Fruit fly (Drosophila melanogaster) whole organism, embryonic: Measurements from ENCODE around the gene CG7377.

Experiments used
- Ada2b ChIP-seq: fragments of 200-800 bp; sonication (Bioruptor generic); IDR thresholded peaks from 2 replicates; pipeline ENCODE4 v1.3.6; 2022; ENCODE audit warnings: missing biosample characterization, missing genetic modification characterization
- Asciz ChIP-seq: fragments of 200-800 bp; sonication (Bioruptor generic); optimal IDR thresholded peaks from 2 replicates; lab custom pipeline; 2017; ENCODE audit warnings: missing biosample characterization, mild to moderate bottlenecking, missing genetic modification characterization, missing genetic modification reagents
- Bteb2 ChIP-seq: fragments of 200-800 bp; sonication (Bioruptor generic); optimal IDR thresholded peaks from 2 replicates; lab custom pipeline; 2016; ENCODE audit warnings: missing biosample characterization, missing genetic modification characterization
- C15 ChIP-seq: fragments of 200-800 bp; sonication (Bioruptor generic); IDR thresholded peaks from 3 replicates; pipeline ENCODE4 v1.3.6; 2022; ENCODE audit warnings: missing biosample characterization, missing genetic modification characterization
- CG10959 ChIP-seq: fragments of 200-800 bp; sonication (Bioruptor generic); IDR thresholded peaks from 2 replicates; pipeline ENCODE4 v1.3.6; 2022; ENCODE audit warnings: missing biosample characterization, missing genetic modification characterization
- CG12155 ChIP-seq: fragments of 200-800 bp; sonication (Bioruptor generic); optimal IDR thresholded peaks from 3 replicates; lab custom pipeline; 2016; ENCODE audit warnings: missing biosample characterization, missing genetic modification characterization
- CG12236 ChIP-seq: fragments of 200-800 bp; sonication (Bioruptor generic); optimal IDR thresholded peaks from 2 replicates; lab custom pipeline; 2016; ENCODE audit warnings: missing biosample characterization, missing genetic modification characterization
- CG13296 ChIP-seq: fragments of 200-800 bp; sonication (Bioruptor generic); optimal IDR thresholded peaks from 3 replicates; lab custom pipeline; 2018; ENCODE audit warnings: missing biosample characterization, mild to moderate bottlenecking, missing genetic modification characterization
- CG13775 ChIP-seq: fragments of 200-800 bp; sonication (Bioruptor generic); optimal IDR thresholded peaks from 3 replicates; lab custom pipeline; 2017; ENCODE audit warnings: missing biosample characterization, mild to moderate bottlenecking, missing genetic modification characterization
- CG13894 ChIP-seq: fragments of 200-800 bp; sonication (Bioruptor generic); optimal IDR thresholded peaks from 3 replicates; lab custom pipeline; 2018; ENCODE audit warnings: missing biosample characterization, mild to moderate bottlenecking, missing genetic modification characterization, moderate library complexity
- CG15696 ChIP-seq: fragments of 200-800 bp; sonication (Bioruptor generic); optimal IDR thresholded peaks from 2 replicates; lab custom pipeline; 2019; ENCODE audit warnings: missing biosample characterization, mild to moderate bottlenecking, missing genetic modification characterization, moderate library complexity
- CG1602 ChIP-seq: fragments of 200-800 bp; sonication (Bioruptor generic); optimal IDR thresholded peaks from 3 replicates; lab custom pipeline; 2016; ENCODE audit warnings: missing biosample characterization, missing genetic modification characterization
- CG16779 ChIP-seq: fragments of 200-800 bp; sonication (Bioruptor generic); IDR thresholded peaks from 2 replicates; pipeline ENCODE4 v1.3.6; 2022; ENCODE audit warnings: missing biosample characterization, missing genetic modification characterization
- CG17359 ChIP-seq: fragments of 200-800 bp; sonication (Bioruptor generic); optimal IDR thresholded peaks from 3 replicates; lab custom pipeline; 2018; ENCODE audit warnings: missing biosample characterization, mild to moderate bottlenecking, missing genetic modification characterization, moderate library complexity
- CG18619 ChIP-seq: fragments of 200-800 bp; sonication (Bioruptor generic); optimal IDR thresholded peaks from 3 replicates; lab custom pipeline; 2017; ENCODE audit warnings: missing biosample characterization, mild to moderate bottlenecking, missing genetic modification characterization
- CG2129 ChIP-seq: fragments of 200-800 bp; sonication (Bioruptor generic); IDR thresholded peaks from 2 replicates; pipeline ENCODE4 v1.3.6; 2022; ENCODE audit warnings: missing biosample characterization, missing genetic modification characterization; ENCODE audit not compliant: partially characterized antibody
- CG32772 ChIP-seq: fragments of 200-800 bp; sonication (Bioruptor generic); IDR thresholded peaks from 2 replicates; pipeline ENCODE4 v1.3.6; 2022; ENCODE audit warnings: missing biosample characterization, missing genetic modification characterization
- CG3726 ChIP-seq: fragments of 200-800 bp; sonication (Bioruptor generic); IDR thresholded peaks from 3 replicates; pipeline ENCODE4, ENCODE4 v1.3.6; 2022; ENCODE audit warnings: missing biosample characterization, missing genetic modification characterization
- CG4328 ChIP-seq: fragments of 200-800 bp; sonication (Bioruptor generic); optimal IDR thresholded peaks from 3 replicates; lab custom pipeline; 2017; ENCODE audit warnings: missing biosample characterization, missing genetic modification reagents, missing genetic modification characterization
- CG4424 ChIP-seq: fragments of 200-800 bp; sonication (Bioruptor generic); optimal IDR thresholded peaks from 3 replicates; lab custom pipeline; 2016; ENCODE audit warnings: missing biosample characterization, missing genetic modification characterization
- CG4617 ChIP-seq: fragments of 200-800 bp; sonication (Bioruptor generic); optimal IDR thresholded peaks from 3 replicates; lab custom pipeline; 2016; ENCODE audit warnings: missing biosample characterization, missing genetic modification characterization, borderline replicate concordance
- CG5245 ChIP-seq: fragments of 200-800 bp; sonication (Bioruptor generic); optimal IDR thresholded peaks from 3 replicates; lab custom pipeline; 2016; ENCODE audit warnings: missing biosample characterization, missing genetic modification characterization
- CG6272 ChIP-seq: fragments of 200-800 bp; sonication (Bioruptor generic); IDR thresholded peaks from 2 replicates; pipeline ENCODE4 v1.3.6; 2022; ENCODE audit warnings: missing biosample characterization, missing genetic modification characterization
- CG8281 ChIP-seq: fragments of 200-800 bp; sonication (Bioruptor generic); optimal IDR thresholded peaks from 2 replicates; lab custom pipeline; 2018; ENCODE audit warnings: missing biosample characterization, mild to moderate bottlenecking, missing genetic modification characterization, moderate library complexity
- CG9215 ChIP-seq: fragments of 200-800 bp; sonication (Bioruptor generic); IDR thresholded peaks from 2 replicates; pipeline ENCODE4 v1.3.6; 2022; ENCODE audit warnings: missing biosample characterization, missing genetic modification characterization
- CG9876 ChIP-seq: fragments of 200-800 bp; sonication (Bioruptor generic); optimal IDR thresholded peaks from 2 replicates; lab custom pipeline; 2016; ENCODE audit warnings: missing biosample characterization, missing genetic modification characterization
- Dad ChIP-seq: fragments of 200-800 bp; sonication (Bioruptor generic); optimal IDR thresholded peaks from 3 replicates; lab custom pipeline; 2016; ENCODE audit warnings: missing biosample characterization, missing genetic modification characterization
- ERR ChIP-seq: fragments of 200-800 bp; sonication (Bioruptor generic); optimal IDR thresholded peaks from 2 replicates; lab custom pipeline; 2016; ENCODE audit warnings: missing biosample characterization, missing genetic modification characterization
- HLH54F ChIP-seq: fragments of 200-800 bp; sonication (Bioruptor generic); optimal IDR thresholded peaks from 3 replicates; lab custom pipeline; 2016; ENCODE audit warnings: missing biosample characterization, missing genetic modification characterization
- Lpt ChIP-seq: fragments of >200 bp; optimal IDR thresholded peaks from 2 replicates; lab custom pipeline; 2018; ENCODE audit warnings: missing biosample characterization, missing genetic modification characterization
- Med ChIP-seq: fragments of 200-800 bp; sonication (Bioruptor generic); peaks from one replicate; lab custom pipeline; 2016; ENCODE audit warnings: missing biosample characterization, missing genetic modification characterization, mild to moderate bottlenecking, inconsistent platforms, moderate library complexity
- Meics ChIP-seq: fragments of 200-800 bp; sonication (Bioruptor generic); optimal IDR thresholded peaks from 2 replicates; lab custom pipeline; 2017; ENCODE audit warnings: missing biosample characterization, mild to moderate bottlenecking, missing genetic modification characterization
- Rfx ChIP-seq: fragments of 200-800 bp; sonication (Bioruptor generic); IDR thresholded peaks from 2 replicates; pipeline ENCODE4 v1.3.6; 2022; ENCODE audit warnings: missing biosample characterization, missing genetic modification characterization
- YL-1 ChIP-seq: fragments of 200-800 bp; sonication (Bioruptor generic); optimal IDR thresholded peaks from 3 replicates; lab custom pipeline; 2017; ENCODE audit warnings: missing biosample characterization, mild to moderate bottlenecking, missing genetic modification characterization
- ap ChIP-seq: fragments of 200-800 bp; sonication (Bioruptor generic); IDR thresholded peaks from 2 replicates; pipeline ENCODE4 v1.3.6; 2022; ENCODE audit warnings: missing biosample characterization, missing genetic modification characterization
- cas ChIP-seq: fragments of 200-800 bp; sonication (Bioruptor generic); IDR thresholded peaks from 2 replicates; pipeline ENCODE4 v1.3.6; 2022; ENCODE audit warnings: missing biosample characterization, missing genetic modification characterization
- corto ChIP-seq: fragments of 200-800 bp; sonication (Bioruptor generic); optimal IDR thresholded peaks from 2 replicates; lab custom pipeline; 2016; ENCODE audit warnings: missing biosample characterization, mild to moderate bottlenecking, missing genetic modification characterization, moderate library complexity
- dimm ChIP-seq: fragments of 200-800 bp; sonication (Bioruptor generic); IDR thresholded peaks from 2 replicates; pipeline ENCODE4 v1.3.6; 2022; ENCODE audit warnings: missing biosample characterization, missing genetic modification characterization
- fd64A ChIP-seq: fragments of 200-800 bp; sonication (Bioruptor generic); optimal IDR thresholded peaks from 3 replicates; lab custom pipeline; 2018; ENCODE audit warnings: missing biosample characterization, mild to moderate bottlenecking, missing genetic modification characterization
- gcm ChIP-seq: fragments of 200-800 bp; sonication (Bioruptor generic); optimal IDR thresholded peaks from 2 replicates; lab custom pipeline; 2019; ENCODE audit warnings: missing biosample characterization, mild to moderate bottlenecking, missing genetic modification characterization, moderate library complexity
- gem ChIP-seq: fragments of 200-800 bp; sonication (Bioruptor generic); optimal IDR thresholded peaks from 2 replicates; lab custom pipeline; 2019; ENCODE audit warnings: missing biosample characterization, mild to moderate bottlenecking, missing genetic modification characterization, moderate library complexity
- lbe ChIP-seq: fragments of 200-800 bp; sonication (Bioruptor generic); optimal IDR thresholded peaks from 2 replicates; lab custom pipeline; 2016; ENCODE audit warnings: missing biosample characterization, mild to moderate bottlenecking, missing genetic modification characterization
- org-1 ChIP-seq: fragments of 200-800 bp; sonication (Bioruptor generic); optimal IDR thresholded peaks from 2 replicates; lab custom pipeline; 2017; ENCODE audit warnings: missing biosample characterization, missing genetic modification characterization
- salm ChIP-seq: fragments of 200-800 bp; sonication (Bioruptor generic); optimal IDR thresholded peaks from 2 replicates; lab custom pipeline; 2018; ENCODE audit warnings: missing biosample characterization, mild to moderate bottlenecking, missing genetic modification characterization
- scrt ChIP-seq: fragments of 200-800 bp; sonication (Bioruptor generic); optimal IDR thresholded peaks from 2 replicates; lab custom pipeline; 2018; ENCODE audit warnings: missing biosample characterization, mild to moderate bottlenecking, missing genetic modification characterization, moderate library complexity
- slou ChIP-seq: fragments of 200-800 bp; sonication (Bioruptor generic); optimal IDR thresholded peaks from 3 replicates; lab custom pipeline; 2016; ENCODE audit warnings: missing biosample characterization, missing genetic modification characterization
- tap ChIP-seq: fragments of 200-800 bp; optimal IDR thresholded peaks from 3 replicates; lab custom pipeline; 2019; ENCODE audit warnings: missing biosample characterization, mild to moderate bottlenecking, missing genetic modification characterization, moderate library complexity
- tx ChIP-seq: fragments of 200-800 bp; sonication (Bioruptor generic); optimal IDR thresholded peaks from 2 replicates; lab custom pipeline; 2016; ENCODE audit warnings: missing biosample characterization, missing genetic modification characterization
- wek ChIP-seq: fragments of 200-800 bp; sonication (Bioruptor generic); optimal IDR thresholded peaks from 3 replicates; lab custom pipeline; 2018; ENCODE audit warnings: missing biosample characterization, mild to moderate bottlenecking, missing genetic modification characterization, moderate library complexity

Gene CG7377

DNA sequence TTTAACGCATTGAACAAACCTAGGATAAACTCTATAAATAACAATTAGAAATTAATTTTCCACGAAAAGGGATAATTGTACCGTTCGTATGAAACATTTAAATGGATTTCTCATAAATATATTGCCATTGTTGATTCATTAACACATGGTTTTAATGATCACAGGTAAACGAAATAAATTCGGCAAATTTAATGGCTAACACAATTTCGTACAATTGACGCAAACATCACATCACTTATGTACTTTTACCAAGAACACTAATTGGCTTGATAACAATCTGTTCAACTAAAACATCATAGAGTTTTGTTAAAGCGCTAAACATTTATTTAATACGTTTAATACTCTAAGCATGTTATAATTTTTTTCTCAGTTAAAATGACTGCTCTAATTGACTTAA is 35.8 kb upstream of the CG7377 start:
- TF ChIP-seq Rfx (GFP tag; lab: Robert Waterston, UW), result no peak
- TF ChIP-seq CG4424 (GFP tag; lab: Kevin White, UChicago), result peak; percentile 98
- TF ChIP-seq gcm (GFP tag; lab: Kevin White, UChicago), result no peak
- TF ChIP-seq, all 482 proteins: peak for 1

DNA sequence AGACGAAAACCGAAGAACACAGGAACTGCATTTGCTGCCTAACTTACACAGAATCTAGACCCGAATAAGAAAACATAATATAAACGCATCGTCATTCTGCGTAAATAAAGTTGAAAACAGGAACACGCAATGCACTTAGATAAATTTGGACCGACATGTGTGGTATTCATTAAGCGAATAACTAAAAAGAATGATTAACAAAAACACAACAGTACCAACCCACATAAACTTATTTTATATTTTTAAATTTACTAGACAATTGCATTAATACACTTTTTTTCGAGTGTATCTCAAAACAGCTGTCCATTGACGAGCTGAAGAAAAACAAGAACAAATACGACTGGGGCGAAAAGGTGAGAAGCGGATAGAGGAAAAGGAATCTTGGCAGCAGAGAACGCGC is 35.2 kb upstream of the CG7377 start:
- peak; percentile 6 for TF ChIP-seq YL-1 (GFP tag; lab: Kevin White, UChicago)
- TF ChIP-seq lbe (GFP tag; lab: Kevin White, UChicago), result peak; percentile 15
- peak; percentile 68; the same call in 1 of the 2 replicates for TF ChIP-seq ap (GFP tag; lab: Robert Waterston, UW)
- TF ChIP-seq fd64A (GFP tag; lab: Kevin White, UChicago), result peak; percentile 74
- no peak for TF ChIP-seq CG2129 (GFP tag; lab: Robert Waterston, UW)
- no peak for TF ChIP-seq CG9876 (GFP tag; lab: Kevin White, UChicago)
- TF ChIP-seq CG13894 (tag; lab: Kevin White, UChicago), result no peak
- peak; percentile 72 for TF ChIP-seq CG18619 (GFP tag; lab: Kevin White, UChicago)
- no peak for TF ChIP-seq dimm (GFP tag; lab: Robert Waterston, UW)
- peak; percentile 51 for TF ChIP-seq Meics (GFP tag; lab: Kevin White, UChicago)
- peak; percentile 65 for TF ChIP-seq CG12236 (GFP tag; lab: Kevin White, UChicago)
- TF ChIP-seq Lpt (GFP tag; lab: Kevin White, UChicago), result no peak
- TF ChIP-seq CG12155, result peak; percentile 75
- TF ChIP-seq Med (GFP tag; lab: Kevin White, UChicago), result peak; percentile 91
- peak; percentile 18 for TF ChIP-seq salm (tag; lab: Kevin White, UChicago)
- TF ChIP-seq CG9215 (GFP tag; lab: Robert Waterston, UW), result peak; percentile 47; the same call in 1 of the 2 replicates
- peak; percentile 85 for TF ChIP-seq CG5245 (GFP tag; lab: Kevin White, UChicago)
- TF ChIP-seq CG10959 (GFP tag; lab: Robert Waterston, UW), result peak; percentile 95
- 0 out of 3 replicates have a peak, but pooled peaks have one; percentile 49 for TF ChIP-seq CG3726 (GFP tag; lab: Robert Waterston, UW)
- peak; percentile 42 for TF ChIP-seq CG8281 (tag; lab: Kevin White, UChicago)
- peak; percentile 75 for TF ChIP-seq org-1 (GFP tag; lab: Kevin White, UChicago)
- no peak for TF ChIP-seq corto
- TF ChIP-seq scrt (GFP tag; lab: Kevin White, UChicago), result peak; percentile 50
- TF ChIP-seq CG17359 (tag; lab: Kevin White, UChicago), result peak; percentile 79
- peak; percentile 38 for TF ChIP-seq wek
- peak; percentile 93 for TF ChIP-seq gem
- peak; percentile 56 for TF ChIP-seq tx (GFP tag; lab: Kevin White, UChicago)
- TF ChIP-seq Asciz (GFP tag; lab: Kevin White, UChicago), result peak; percentile 86
- TF ChIP-seq cas (GFP tag; lab: Robert Waterston, UW), result no peak
- no peak for TF ChIP-seq CG16779 (GFP tag; lab: Robert Waterston, UW)
- TF ChIP-seq Dad (GFP tag; lab: Kevin White, UChicago), result peak; percentile 67
- TF ChIP-seq gcm (GFP tag; lab: Kevin White, UChicago), result peak; percentile 87
- TF ChIP-seq CG13296 (GFP tag; lab: Kevin White, UChicago), result no peak
- TF ChIP-seq slou (GFP tag; lab: Kevin White, UChicago), result peak; percentile 27
- TF ChIP-seq C15 (GFP tag; lab: Robert Waterston, UW), result 0 out of 3 replicates have a peak, but pooled peaks have one; percentile 7
- TF ChIP-seq CG1602 (GFP tag; lab: Kevin White, UChicago), result peak; percentile 82
- peak; percentile 60 for TF ChIP-seq Ada2b (GFP tag; lab: Robert Waterston, UW)
- TF ChIP-seq CG32772 (GFP tag; lab: Robert Waterston, UW), result peak; percentile 73
- TF ChIP-seq CG13775 (GFP tag; lab: Kevin White, UChicago), result peak; percentile 82
- TF ChIP-seq CG15696 (tag; lab: Kevin White, UChicago), result peak; percentile 96
- TF ChIP-seq HLH54F, result peak; percentile 51
- TF ChIP-seq CG4328 (GFP tag; lab: Kevin White, UChicago), result no peak
- peak; percentile 60 for TF ChIP-seq CG4617 (GFP tag; lab: Kevin White, UChicago)
- TF ChIP-seq tap, result peak; percentile 78
- no peak for TF ChIP-seq ERR (GFP tag; lab: Kevin White, UChicago)
- peak; percentile 49 for TF ChIP-seq CG6272 (GFP tag; lab: Robert Waterston, UW)
- peak; percentile 51 for TF ChIP-seq Bteb2 (GFP tag; lab: Kevin White, UChicago)
